Fruit fly (Drosophila melanogaster): ENCODE results near the gene CG33722.

Gene CG33722

DNA sequence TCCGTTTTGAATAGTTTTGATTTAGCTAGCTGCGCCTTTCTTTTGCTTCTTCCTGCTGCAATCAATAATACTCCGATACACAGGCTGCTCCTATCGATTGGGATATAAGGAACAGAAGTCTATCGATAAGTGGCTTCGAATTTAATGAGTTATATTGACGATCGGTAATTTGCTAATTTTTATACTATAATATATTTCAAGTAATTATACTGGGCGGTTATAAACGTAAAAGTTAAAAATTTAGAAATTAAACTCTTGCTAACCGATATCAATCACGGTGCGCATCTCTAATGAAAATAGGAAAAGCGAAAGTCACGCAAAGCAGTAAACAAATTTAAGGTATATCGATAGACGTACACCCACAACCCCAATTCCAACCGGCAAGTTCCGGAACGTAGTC is at the start of gene CG33722, which contains the start of the genes CG9636 and CG18749 (continued):
- no peak for TF ChIP-seq CG16779 (GFP tag; IDR thresholded peaks at IDR 0.05)
- TF ChIP-seq ttk (GFP tag; IDR thresholded peaks at IDR 0.05) = peak; percentile 63; the same call in 1 of the 2 replicates
- TF ChIP-seq CG14860 (GFP tag; IDR thresholded peaks at IDR 0.05; ENCODE audit: partially characterized antibody) = peak; percentile 97
- TF ChIP-seq CG17328 (GFP tag; IDR thresholded peaks at IDR 0.05) = peak; percentile 58; the same call in 1 of the 2 replicates
- TF ChIP-seq dm (GFP tag; optimal IDR thresholded peaks at IDR 0.05) = peak; percentile 30
- TF ChIP-seq chm (GFP tag; IDR thresholded peaks at IDR 0.05) = no peak; the same call in 1 of the 2 replicates
- TF ChIP-seq Fer3 (tag; optimal IDR thresholded peaks at IDR 0.05) = peak; percentile 56
- no peak for TF ChIP-seq NC2α (GFP tag; optimal IDR thresholded peaks at IDR 0.05)
- TF ChIP-seq CG18262 (tag; optimal IDR thresholded peaks at IDR 0.05) = peak; percentile 76
- TF ChIP-seq onecut (GFP tag; IDR thresholded peaks at IDR 0.05) = peak; percentile 96
- TF ChIP-seq stwl (tag; optimal IDR thresholded peaks at IDR 0.05) = peak; percentile 94
- TF ChIP-seq mirr (GFP tag; optimal IDR thresholded peaks at IDR 0.05) = peak; percentile 38
- TF ChIP-seq Hsf (GFP tag; optimal IDR thresholded peaks at IDR 0.05) = peak; percentile 66
- TF ChIP-seq Bteb2 (GFP tag; optimal IDR thresholded peaks at IDR 0.05) = peak; percentile 13
- TF ChIP-seq Abd-B (GFP tag; optimal IDR thresholded peaks at IDR 0.05) = peak; percentile 84
- no peak for TF ChIP-seq crol (GFP tag; IDR thresholded peaks at IDR 0.05)
- peak; percentile 45 for TF ChIP-seq CG5245 (GFP tag; optimal IDR thresholded peaks at IDR 0.05)
- TF ChIP-seq CG2202 (tag; optimal IDR thresholded peaks at IDR 0.05) = peak; percentile 47
- peak; percentile 62 for TF ChIP-seq lmd (GFP tag; IDR thresholded peaks at IDR 0.05)
- TF ChIP-seq Sin3A (optimal IDR thresholded peaks at IDR 0.05) = peak; percentile 32
- TF ChIP-seq CG6791 (GFP tag; IDR thresholded peaks at IDR 0.05; ENCODE audit: partially characterized antibody) = peak; percentile 91
- TF ChIP-seq emc (GFP tag; optimal IDR thresholded peaks at IDR 0.05) = no peak
- TF ChIP-seq Antp (GFP tag; optimal IDR thresholded peaks at IDR 0.05) = peak; percentile 24
- no peak for TF ChIP-seq gsb (GFP tag; IDR thresholded peaks at IDR 0.05)
- peak; percentile 98 for TF ChIP-seq ato (GFP tag; IDR thresholded peaks at IDR 0.05; ENCODE audit: partially characterized antibody)
- no peak for TF ChIP-seq shn (GFP tag; optimal IDR thresholded peaks at IDR 0.05)
- TF ChIP-seq Hr39 (optimal IDR thresholded peaks at IDR 0.05) = no peak
- no peak for TF ChIP-seq her (GFP tag; optimal IDR thresholded peaks at IDR 0.05)
- no peak for TF ChIP-seq HLHmδ (GFP tag; optimal IDR thresholded peaks at IDR 0.05)

- peak; percentile 47 for TF ChIP-seq Nf-YC (tag; optimal IDR thresholded peaks at IDR 0.05)
- TF ChIP-seq Nf-YB (GFP tag; optimal IDR thresholded peaks at IDR 0.05) = peak; percentile 15
- peak; percentile 6 for TF ChIP-seq grn (GFP tag; optimal IDR thresholded peaks at IDR 0.05)
- TF ChIP-seq abd-A (tag; optimal IDR thresholded peaks at IDR 0.05) = peak; percentile 68
- no peak for TF ChIP-seq CG10543 (GFP tag; optimal IDR thresholded peaks at IDR 0.05)
- peak; percentile 82 for TF ChIP-seq crol (GFP tag; IDR thresholded peaks at IDR 0.05)
- TF ChIP-seq CG11456 (GFP tag; IDR thresholded peaks at IDR 0.05) = 0 out of 3 replicates have a peak, but pooled peaks have one; percentile 33
- TF ChIP-seq CG2712 (tag; optimal IDR thresholded peaks at IDR 0.05) = no peak
Observed at dm6 chr3R:8195049-8195448, 48.8 kb upstream of the CG33722 start.

- TF ChIP-seq croc (GFP tag; conservative IDR thresholded peaks at IDR 0.05) = no peak
- no peak for TF ChIP-seq CG12299 (tag; optimal IDR thresholded peaks at IDR 0.05)
- no peak; the same call in 1 of the 2 replicates for TF ChIP-seq Ptx1 (GFP tag; IDR thresholded peaks at IDR 0.05)
- TF ChIP-seq CG12391 (tag; optimal IDR thresholded peaks at IDR 0.05) = peak; percentile 51
- peak; percentile 7 for TF ChIP-seq pum (GFP tag; optimal IDR thresholded peaks at IDR 0.05)
- peak; percentile 10 for TF ChIP-seq fd96Cb (tag; optimal IDR thresholded peaks at IDR 0.05)
- TF ChIP-seq CG4404 (GFP tag; IDR thresholded peaks at IDR 0.05) = peak; percentile 79
- no peak for TF ChIP-seq odd (GFP tag; optimal IDR thresholded peaks at IDR 0.05)
- peak; percentile 64 for TF ChIP-seq CG2712 (tag; optimal IDR thresholded peaks at IDR 0.05)
- 0 out of 2 replicates have a peak, but pooled peaks have one; percentile 11 for TF ChIP-seq vvl (GFP tag; IDR thresholded peaks at IDR 0.05)
- TF ChIP-seq CG4854 (GFP tag; optimal IDR thresholded peaks at IDR 0.05) = no peak
- TF ChIP-seq ara (GFP tag; IDR thresholded peaks at IDR 0.05) = peak; percentile 64; the same call in 1 of the 2 replicates
- peak; percentile 57; the same call in 1 of the 2 replicates for TF ChIP-seq CG8765 (GFP tag; IDR thresholded peaks at IDR 0.05)
- TF ChIP-seq bab2 (GFP tag; optimal IDR thresholded peaks at IDR 0.05) = no peak
- TF ChIP-seq CG2202 (tag; optimal IDR thresholded peaks at IDR 0.05) = peak; percentile 38
- TF ChIP-seq Ravus (GFP tag; IDR thresholded peaks at IDR 0.05) = no peak
- TF ChIP-seq zfh1 (GFP tag; IDR thresholded peaks at IDR 0.05) = peak; percentile 82
- TF ChIP-seq Med (GFP tag) = peak; percentile 75
Observed at dm6 chr3R:8197137-8197536, 46.7 kb upstream of the CG33722 start.
